Fruit fly (Drosophila melanogaster) whole organism, embryonic: ENCODE data around the gene Grik.

Experiments
- Abd-B ChIP-seq: fragments of 200-800 bp; sonication (Bioruptor generic); optimal IDR thresholded peaks from 2 replicates; lab custom pipeline; 2018; ENCODE audit warnings: missing biosample characterization, mild to moderate bottlenecking, missing genetic modification characterization, moderate library complexity
- CG31365 ChIP-seq: fragments of 200-800 bp; sonication (Bioruptor generic); optimal IDR thresholded peaks from 2 replicates; lab custom pipeline; 2018; ENCODE audit warnings: missing biosample characterization, mild to moderate bottlenecking, missing genetic modification characterization
- CG31388 ChIP-seq: fragments of 200-800 bp; sonication (Bioruptor generic); optimal IDR thresholded peaks from 2 replicates; lab custom pipeline; 2016; ENCODE audit warnings: missing biosample characterization, missing genetic modification characterization
- CG5953 ChIP-seq: fragments of 200-800 bp; sonication (Bioruptor generic); IDR thresholded peaks from 2 replicates; pipeline ENCODE4 v1.3.6; 2022; ENCODE audit warnings: missing biosample characterization, missing genetic modification characterization
- CG8388 ChIP-seq: fragments of 200-800 bp; sonication (Bioruptor generic); optimal IDR thresholded peaks from 2 replicates; lab custom pipeline; 2019; ENCODE audit warnings: missing biosample characterization, mild to moderate bottlenecking, missing genetic modification characterization, moderate library complexity
- Hey ChIP-seq: fragments of 200-800 bp; sonication (Bioruptor generic); optimal IDR thresholded peaks from 3 replicates; lab custom pipeline; 2018; ENCODE audit warnings: missing biosample characterization, mild to moderate bottlenecking, missing genetic modification characterization
- gcm ChIP-seq: fragments of 200-800 bp; sonication (Bioruptor generic); optimal IDR thresholded peaks from 2 replicates; lab custom pipeline; 2019; ENCODE audit warnings: missing biosample characterization, mild to moderate bottlenecking, missing genetic modification characterization, moderate library complexity
- luna ChIP-seq: fragments of 200-800 bp; sonication (Bioruptor generic); optimal IDR thresholded peaks from 2 replicates; lab custom pipeline; 2016; ENCODE audit warnings: missing biosample characterization, missing genetic modification characterization
- org-1 ChIP-seq: fragments of 200-800 bp; sonication (Bioruptor generic); optimal IDR thresholded peaks from 2 replicates; lab custom pipeline; 2017; ENCODE audit warnings: missing biosample characterization, missing genetic modification characterization
- rib ChIP-seq: fragments of 200-800 bp; sonication (Bioruptor generic); IDR thresholded peaks from 2 replicates; pipeline ENCODE4 v1.3.6; 2022; ENCODE audit warnings: missing biosample characterization, missing genetic modification characterization
- sc ChIP-seq, 3 experiments: fragments of >200 bp in 2 of 3; fragments of 200-800 bp in 1 of 3; sonication (Bioruptor generic) in 1 of 3; optimal IDR thresholded peaks; 2 replicates in 2 of 3; 3 replicates in 1 of 3; lab custom pipeline; 2017; ENCODE audit warnings: mild to moderate bottlenecking in 1 of 3, missing biosample characterization in 1 of 3, missing genetic modification characterization in 1 of 3, missing genetic modification reagents in 1 of 3

dm6 chr3R:20956875-20957874, 55.4 kb downstream of the Grik start:
- TF ChIP-seq rib: peak; percentile 32
- TF ChIP-seq Hey (tag; lab: Kevin White, UChicago): no peak
- peak; percentile 91 for TF ChIP-seq org-1
- TF ChIP-seq CG5953 (GFP tag; lab: Robert Waterston, UW): no peak
- TF ChIP-seq CG31388 (GFP tag; lab: Kevin White, UChicago): peak; percentile 2
- TF ChIP-seq Abd-B (GFP tag; lab: Kevin White, UChicago): peak; percentile 83
- TF ChIP-seq sc (optimal IDR thresholded peaks at IDR 0.05; lab: Kevin White, UChicago): no peak
- TF ChIP-seq sc (GFP tag; optimal IDR thresholded peaks at IDR 0.05; lab: Kevin White, UChicago): peak; percentile 87
- TF ChIP-seq luna (GFP tag; lab: Kevin White, UChicago): peak; percentile 39
- TF ChIP-seq gcm (GFP tag; lab: Kevin White, UChicago): peak; percentile 70
- TF ChIP-seq CG8388: peak; percentile 81
- no peak for TF ChIP-seq CG31365
